Fruit fly (Drosophila melanogaster): Measurements from ENCODE around the gene CG33493.
A peak's percentile ranks its signal among the peaks of the same experiment; 100 is the strongest.

The CG33493 gene

DNA sequence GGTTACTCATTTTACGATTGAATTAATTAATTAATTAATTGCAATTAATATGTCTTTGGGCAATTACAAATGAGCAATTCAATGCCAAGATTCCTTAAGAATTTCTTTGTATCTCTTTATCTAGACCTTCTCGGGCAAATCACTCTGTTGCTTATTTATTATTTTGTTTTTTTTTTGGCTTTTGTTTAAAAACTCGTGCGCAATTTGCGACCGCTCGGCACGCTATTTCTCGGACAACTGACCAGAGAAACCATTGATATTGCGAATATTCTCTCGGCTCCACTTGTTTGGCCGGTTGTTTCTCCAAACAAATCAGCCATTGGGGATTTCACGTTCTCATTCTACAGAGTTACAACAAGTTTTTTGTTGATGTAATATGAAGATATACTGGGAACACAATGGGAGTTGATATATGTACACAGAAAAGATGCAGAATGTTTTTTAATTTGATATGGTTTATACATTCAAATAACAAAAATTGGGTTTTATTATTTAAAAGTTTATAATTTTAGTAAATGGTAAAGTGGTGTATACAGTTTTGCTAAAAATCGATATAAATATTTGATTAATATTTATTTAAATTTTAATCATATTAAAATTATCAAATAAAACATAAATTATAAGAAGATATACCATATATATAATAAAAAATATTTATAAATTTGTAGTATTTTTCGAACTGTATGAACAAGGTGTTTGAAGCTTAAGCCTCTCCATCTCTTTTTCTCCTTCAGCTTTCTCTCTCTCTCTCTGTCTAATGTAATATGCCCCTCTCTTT is 3.9 kb upstream of the CG33493 start, which contains the start of gene NijA (continued):
- TF ChIP-seq CG3847 (GFP tag; IDR thresholded peaks at IDR 0.05) (no peak), GATAe (GFP tag; conservative IDR thresholded peaks at IDR 0.05) (no peak), caup (GFP tag; optimal IDR thresholded peaks at IDR 0.05; ENCODE audit: severe bottlenecking) (no peak), MTF-1 (GFP tag; optimal IDR thresholded peaks at IDR 0.05; ENCODE audit: borderline replicate concordance) (no peak), trh (GFP tag; optimal IDR thresholded peaks at IDR 0.05) (no peak), MESR4 (GFP tag; optimal IDR thresholded peaks at IDR 0.05) (no peak), Hr3 (GFP tag; optimal IDR thresholded peaks at IDR 0.05) (no peak), ap (GFP tag; IDR thresholded peaks at IDR 0.05) (no peak), crc (GFP tag; optimal IDR thresholded peaks at IDR 0.05) (no peak), CG10321 (GFP tag; IDR thresholded peaks at IDR 0.05) (no peak), pros (GFP tag; optimal IDR thresholded peaks at IDR 0.05) (no peak), vnd (GFP tag; IDR thresholded peaks at IDR 0.05; ENCODE audit: partially characterized antibody) (no peak), jing (GFP tag; optimal IDR thresholded peaks at IDR 0.05) (no peak), CoRest (tag; optimal IDR thresholded peaks at IDR 0.05) (peak; percentile 59), run (tag; optimal IDR thresholded peaks at IDR 0.05) (no peak), CG7963 (GFP tag; IDR thresholded peaks at IDR 0.05; ENCODE audit: partially characterized antibody) (no peak), HLHmδ (GFP tag; optimal IDR thresholded peaks at IDR 0.05) (no peak), lbe (GFP tag; optimal IDR thresholded peaks at IDR 0.05) (no peak), CG34224 (GFP tag; IDR thresholded peaks at IDR 0.05; ENCODE audit: partially characterized antibody) (no peak), ssp (GFP tag; IDR thresholded peaks at IDR 0.05) (no peak), CG17328 (GFP tag; IDR thresholded peaks at IDR 0.05) (no peak), pzg (GFP tag; optimal IDR thresholded peaks at IDR 0.05) (no peak), gem (tag; optimal IDR thresholded peaks at IDR 0.05) (peak; percentile 80), trem (tag; optimal IDR thresholded peaks at IDR 0.05) (peak; percentile 10), CG10565 (GFP tag; optimal IDR thresholded peaks at IDR 0.05) (no peak), CG10654 (GFP tag; optimal IDR thresholded peaks at IDR 0.05) (no peak), Hsf (GFP tag; optimal IDR thresholded peaks at IDR 0.05) (no peak), CG6254 (GFP tag; optimal IDR thresholded peaks at IDR 0.05) (no peak), CG17568 (GFP tag; optimal IDR thresholded peaks at IDR 0.05) (no peak), CG31365 (tag; optimal IDR thresholded peaks at IDR 0.05) (no peak), Xrp1 (GFP tag; IDR thresholded peaks at IDR 0.05) (no peak), NK7.1 (GFP tag; optimal IDR thresholded peaks at IDR 0.05) (no peak), CG15601 (tag; optimal IDR thresholded peaks at IDR 0.05) (peak; percentile 35)

DNA sequence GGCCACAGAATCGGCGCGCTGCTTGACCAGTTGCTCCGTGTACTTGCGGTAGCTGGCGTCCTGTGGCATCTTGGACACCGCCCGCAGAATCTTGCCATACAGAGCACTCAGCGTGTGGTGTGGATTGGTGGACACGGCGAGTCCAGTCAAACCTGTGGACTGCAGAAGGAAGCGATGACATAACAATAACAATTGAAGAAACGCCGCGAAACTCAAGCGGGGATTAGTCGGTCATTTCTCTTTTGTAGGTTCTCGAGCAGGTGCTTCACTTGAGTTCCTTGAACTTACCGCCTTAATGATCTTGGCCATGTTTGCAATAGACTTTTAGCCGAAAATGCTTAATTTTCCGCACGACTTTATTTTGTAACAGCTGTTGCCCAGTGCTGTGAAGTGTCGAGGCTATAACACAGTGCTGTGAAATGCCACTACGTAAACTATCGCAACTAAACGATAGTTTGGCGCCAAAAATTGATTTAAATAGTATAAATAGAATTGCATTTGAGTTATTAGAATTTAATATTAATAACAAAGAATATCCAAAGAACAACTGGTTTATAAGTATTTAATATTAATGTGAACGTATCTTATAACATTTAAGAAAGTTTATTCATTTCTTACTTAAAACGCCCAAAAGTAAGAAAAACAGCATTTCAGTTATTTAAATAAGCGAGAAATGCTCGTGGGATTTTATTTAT is 889 bp upstream of the CG33493 start, which contains the start of gene ND-13B:
Gene ND-13B, minus strand, starts transcription at position 400 of the 695 bp plus-strand sequence.
- peak; percentile 18 for TF ChIP-seq YL-1 (GFP tag; optimal IDR thresholded peaks at IDR 0.05)
- peak; percentile 41 for TF ChIP-seq CG3281 (GFP tag; optimal IDR thresholded peaks at IDR 0.05)
- TF ChIP-seq CG3995 (GFP tag; optimal IDR thresholded peaks at IDR 0.05), result no peak
- TF ChIP-seq CG11247 (GFP tag; IDR thresholded peaks at IDR 0.05), result no peak
- TF ChIP-seq sim (GFP tag; IDR thresholded peaks at IDR 0.05), result no peak
- peak; percentile 47 for TF ChIP-seq CG1647 (GFP tag; optimal IDR thresholded peaks at IDR 0.05)
- no peak for TF ChIP-seq Jarid2 (GFP tag; optimal IDR thresholded peaks at IDR 0.05)
- no peak for TF ChIP-seq CG14014 (GFP tag; IDR thresholded peaks at IDR 0.05)
- TF ChIP-seq chinmo (GFP tag; IDR thresholded peaks at IDR 0.05; ENCODE audit: partially characterized antibody), result peak; percentile 64; the same call in 1 of the 4 replicates
- TF ChIP-seq CG8290 (GFP tag; optimal IDR thresholded peaks at IDR 0.05), result no peak
- TF ChIP-seq CG8290 (tag; optimal IDR thresholded peaks at IDR 0.05), result peak in 1 of 2 experiments; percentile 42
- TF ChIP-seq ato (GFP tag; IDR thresholded peaks at IDR 0.05; ENCODE audit: partially characterized antibody), result peak; percentile 57; the same call in 1 of the 2 replicates
- TF ChIP-seq B-H2 (GFP tag; optimal IDR thresholded peaks at IDR 0.05), result peak; percentile 42
- TF ChIP-seq gem (tag; optimal IDR thresholded peaks at IDR 0.05), result no peak
- TF ChIP-seq Dad (GFP tag; optimal IDR thresholded peaks at IDR 0.05), result peak; percentile 33
- peak; percentile 19 for TF ChIP-seq nom (GFP tag; optimal IDR thresholded peaks at IDR 0.05)
- peak; percentile 6 for TF ChIP-seq CG1603 (tag; optimal IDR thresholded peaks at IDR 0.05)

Data from whole organism, embryonic.